Fruit fly (Drosophila melanogaster): ENCODE results near the gene Tsp86D.

dm6 chr3R:10870561-10870960 is 2.1 kb downstream of the Tsp86D start:
- no peak for TF ChIP-seq CG7045 (GFP tag; optimal IDR thresholded peaks at IDR 0.05)
- no peak for TF ChIP-seq toe (GFP tag; optimal IDR thresholded peaks at IDR 0.05)
- no peak for TF ChIP-seq ovo (GFP tag; optimal IDR thresholded peaks at IDR 0.05)
